Fruit fly (Drosophila melanogaster) whole organism, adult: ENCODE data around the gene polybromo.

Experiments
- CG11617 ChIP-seq: fragments of 200-800 bp; sonication (Bioruptor generic); optimal IDR thresholded peaks from 2 replicates; lab custom pipeline; 2017; ENCODE audit warnings: mild to moderate bottlenecking, missing biosample characterization, missing genetic modification reagents, missing genetic modification characterization
- CG12768 ChIP-seq: fragments of 200-800 bp; sonication (Bioruptor generic); optimal IDR thresholded peaks from 2 replicates; lab custom pipeline; 2017; ENCODE audit warnings: missing biosample characterization, missing genetic modification characterization, mild to moderate bottlenecking, moderate library complexity, missing genetic modification reagents
- CG14711 ChIP-seq: fragments of 200-800 bp; sonication (Bioruptor generic); optimal IDR thresholded peaks from 2 replicates; lab custom pipeline; 2018; ENCODE audit warnings: missing biosample characterization, mild to moderate bottlenecking, missing genetic modification characterization, moderate library complexity
- CG1620 ChIP-seq: fragments of 200-800 bp; sonication (Bioruptor generic); optimal IDR thresholded peaks from 2 replicates; lab custom pipeline; 2016; ENCODE audit warnings: missing biosample characterization, missing genetic modification characterization
- CG33017 ChIP-seq: fragments of 200-800 bp; sonication (Bioruptor generic); optimal IDR thresholded peaks from 2 replicates; lab custom pipeline; 2018; ENCODE audit warnings: missing biosample characterization, mild to moderate bottlenecking, missing genetic modification characterization, moderate library complexity
- CG5204 ChIP-seq: fragments of 200-800 bp; sonication (Bioruptor generic); optimal IDR thresholded peaks from 2 replicates; lab custom pipeline; 2016; ENCODE audit warnings: missing biosample characterization, missing genetic modification characterization
- CG7045 ChIP-seq: fragments of 200-800 bp; sonication (Bioruptor generic); optimal IDR thresholded peaks from 2 replicates; lab custom pipeline; 2017; ENCODE audit warnings: missing biosample characterization, mild to moderate bottlenecking, missing genetic modification characterization
- CG7101 ChIP-seq: fragments of 200-800 bp; sonication (Bioruptor generic); optimal IDR thresholded peaks from 2 replicates; lab custom pipeline; 2018; ENCODE audit warnings: missing biosample characterization, mild to moderate bottlenecking, missing genetic modification characterization, moderate library complexity
- Clk ChIP-seq: fragments of 200-800 bp; sonication (Bioruptor generic); optimal IDR thresholded peaks from 2 replicates; lab custom pipeline; 2017; ENCODE audit warnings: missing biosample characterization, missing genetic modification characterization
- Crg-1 ChIP-seq: fragments of 200-800 bp; sonication (Bioruptor generic); optimal IDR thresholded peaks from 2 replicates; lab custom pipeline; 2016; ENCODE audit warnings: missing biosample characterization, missing genetic modification characterization
- Hr96 ChIP-seq: fragments of 200-800 bp; sonication (Bioruptor generic); optimal IDR thresholded peaks from 2 replicates; lab custom pipeline; 2016; ENCODE audit warnings: missing biosample characterization, missing genetic modification characterization
- Mnt ChIP-seq: fragments of 200-800 bp; sonication (Bioruptor generic); optimal IDR thresholded peaks from 2 replicates; lab custom pipeline; 2016; ENCODE audit warnings: missing biosample characterization, mild to moderate bottlenecking, missing genetic modification characterization
- bab1 ChIP-seq: fragments of 200-800 bp; sonication (Bioruptor generic); optimal IDR thresholded peaks from 3 replicates; lab custom pipeline; 2019; ENCODE audit warnings: missing biosample characterization, mild to moderate bottlenecking, missing genetic modification characterization, moderate library complexity
- cic ChIP-seq: fragments of 200-800 bp; sonication (Bioruptor generic); optimal IDR thresholded peaks from 2 replicates; lab custom pipeline; 2017; ENCODE audit warnings: missing biosample characterization, mild to moderate bottlenecking, missing genetic modification characterization, moderate library complexity
- cnc ChIP-seq, 2 experiments: fragments of >200 bp; optimal IDR thresholded peaks; 2 replicates each; lab custom pipeline; 2017
- kay ChIP-seq: fragments of 200-800 bp; sonication (Bioruptor generic); peaks from one replicate; lab custom pipeline; 2016; ENCODE audit warnings: missing biosample characterization, missing genetic modification characterization, borderline replicate concordance
- ovo ChIP-seq: fragments of 200-800 bp; sonication (Bioruptor generic); optimal IDR thresholded peaks from 2 replicates; lab custom pipeline; 2016; ENCODE audit warnings: missing biosample characterization, missing genetic modification characterization
- pad ChIP-seq: fragments of 200-800 bp; sonication (Bioruptor generic); optimal IDR thresholded peaks from 3 replicates; lab custom pipeline; 2017; ENCODE audit warnings: missing biosample characterization, missing genetic modification characterization, mild to moderate bottlenecking, moderate library complexity, missing genetic modification reagents
- tj ChIP-seq: fragments of 200-800 bp; sonication (Bioruptor generic); optimal IDR thresholded peaks from 3 replicates; lab custom pipeline; 2017; ENCODE audit warnings: missing biosample characterization, mild to moderate bottlenecking, missing genetic modification characterization, moderate library complexity
- toe ChIP-seq: fragments of 200-800 bp; sonication (Bioruptor generic); optimal IDR thresholded peaks from 2 replicates; lab custom pipeline; 2016; ENCODE audit warnings: missing biosample characterization, missing genetic modification characterization

Gene polybromo

DNA sequence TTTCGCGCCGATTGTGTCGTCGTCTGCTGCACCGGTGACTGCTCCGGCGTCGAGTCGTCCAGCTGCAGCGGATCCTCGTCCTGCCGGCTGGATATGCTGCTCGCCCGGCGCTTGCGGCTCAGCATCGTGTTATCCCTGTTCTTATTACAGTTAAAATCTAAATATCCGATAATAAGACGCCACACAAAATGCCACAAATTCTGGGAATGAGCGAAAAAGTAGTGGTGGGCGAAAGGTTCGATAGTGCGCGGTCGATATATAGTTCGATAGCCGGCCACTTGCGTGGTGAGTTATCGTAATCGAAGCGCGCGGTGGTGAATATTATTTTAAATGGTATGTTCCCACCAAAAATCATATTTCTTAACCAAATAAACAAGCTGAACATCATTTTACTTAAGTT, at the start of gene polybromo:
polybromo (minus strand) TSS at position 212 of the 400 bp plus-strand sequence.
- TF ChIP-seq kay (peak; percentile 15), pad (GFP tag; lab: Kevin White, UChicago) (no peak), tj (GFP tag; lab: Kevin White, UChicago) (no peak), bab1 (peak; percentile 33)

DNA sequence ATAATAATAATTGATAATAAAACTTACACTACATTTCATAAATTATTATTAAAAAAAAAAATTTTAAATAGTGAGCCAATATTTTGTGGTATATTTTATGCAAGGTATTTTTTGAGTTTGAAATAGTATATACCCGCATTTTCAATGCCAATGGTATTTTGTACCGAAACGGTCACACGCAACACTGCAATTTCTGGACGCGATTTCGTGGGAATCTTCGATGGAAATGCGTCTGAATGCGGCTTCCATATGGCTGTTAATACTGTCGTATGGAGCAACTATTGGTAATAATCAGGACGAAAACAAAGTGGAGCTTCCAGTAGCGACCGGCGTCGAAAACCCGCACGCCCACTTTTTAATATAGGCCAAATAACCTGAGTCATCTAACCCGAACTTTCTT, 46.4 kb upstream of the polybromo start, which contains the start of gene Nct:
Nct (plus strand) TSS at position 173 of the 400 bp plus-strand sequence.
- TF ChIP-seq cic (no peak), cnc (optimal IDR thresholded peaks at IDR 0.05; lab: Kevin White, UChicago) (peak in 1 of 2 experiments; percentile 28)

DNA sequence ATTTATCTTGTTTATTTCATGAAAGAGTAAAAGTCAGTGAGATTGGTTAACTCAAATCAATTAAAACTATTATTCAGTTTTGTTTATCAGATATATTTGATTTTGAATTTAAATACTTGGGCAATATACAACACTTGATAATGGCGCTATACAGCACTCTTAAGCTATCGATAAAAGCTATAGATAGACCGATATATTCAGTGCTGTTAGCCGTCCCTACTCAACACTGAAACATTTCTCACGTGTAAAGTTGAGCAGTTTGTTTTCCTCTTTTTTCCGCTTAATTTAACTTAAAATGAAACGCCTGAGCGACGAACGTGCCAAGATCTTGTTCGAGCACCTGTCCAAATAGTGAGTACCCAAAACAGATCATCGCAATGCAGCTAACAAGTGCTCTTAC, 45.4 kb upstream of the polybromo start, which contains the start of gene CG7006:
CG7006 (plus strand) TSS at position 208 of the 400 bp plus-strand sequence.
- TF ChIP-seq CG5204 (GFP tag; lab: Kevin White, UChicago) (peak; percentile 77), CG11617 (GFP tag; lab: Kevin White, UChicago) (peak; percentile 41), tj (GFP tag; lab: Kevin White, UChicago) (no peak), toe (GFP tag; lab: Kevin White, UChicago) (peak; percentile 80), CG1620 (peak; percentile 97), CG7101 (tag; lab: Kevin White, UChicago) (peak; percentile 91), CG12768 (peak; percentile 79), CG33017 (tag; lab: Kevin White, UChicago) (peak; percentile 60), Hr96 (peak; percentile 76), cnc (optimal IDR thresholded peaks at IDR 0.05; lab: Kevin White, UChicago) (no peak), CG7045 (GFP tag; lab: Kevin White, UChicago) (peak; percentile 71), Crg-1 (GFP tag; lab: Kevin White, UChicago) (peak; percentile 98), kay (no peak), bab1 (peak; percentile 75), pad (GFP tag; lab: Kevin White, UChicago) (peak; percentile 88), Clk (GFP tag; lab: Kevin White, UChicago) (peak; percentile 67), cic (peak; percentile 43), CG14711 (tag; lab: Kevin White, UChicago) (peak; percentile 77), ovo (GFP tag; lab: Kevin White, UChicago) (peak; percentile 72), Mnt (GFP tag; lab: Kevin White, UChicago) (peak; percentile 97)

DNA sequence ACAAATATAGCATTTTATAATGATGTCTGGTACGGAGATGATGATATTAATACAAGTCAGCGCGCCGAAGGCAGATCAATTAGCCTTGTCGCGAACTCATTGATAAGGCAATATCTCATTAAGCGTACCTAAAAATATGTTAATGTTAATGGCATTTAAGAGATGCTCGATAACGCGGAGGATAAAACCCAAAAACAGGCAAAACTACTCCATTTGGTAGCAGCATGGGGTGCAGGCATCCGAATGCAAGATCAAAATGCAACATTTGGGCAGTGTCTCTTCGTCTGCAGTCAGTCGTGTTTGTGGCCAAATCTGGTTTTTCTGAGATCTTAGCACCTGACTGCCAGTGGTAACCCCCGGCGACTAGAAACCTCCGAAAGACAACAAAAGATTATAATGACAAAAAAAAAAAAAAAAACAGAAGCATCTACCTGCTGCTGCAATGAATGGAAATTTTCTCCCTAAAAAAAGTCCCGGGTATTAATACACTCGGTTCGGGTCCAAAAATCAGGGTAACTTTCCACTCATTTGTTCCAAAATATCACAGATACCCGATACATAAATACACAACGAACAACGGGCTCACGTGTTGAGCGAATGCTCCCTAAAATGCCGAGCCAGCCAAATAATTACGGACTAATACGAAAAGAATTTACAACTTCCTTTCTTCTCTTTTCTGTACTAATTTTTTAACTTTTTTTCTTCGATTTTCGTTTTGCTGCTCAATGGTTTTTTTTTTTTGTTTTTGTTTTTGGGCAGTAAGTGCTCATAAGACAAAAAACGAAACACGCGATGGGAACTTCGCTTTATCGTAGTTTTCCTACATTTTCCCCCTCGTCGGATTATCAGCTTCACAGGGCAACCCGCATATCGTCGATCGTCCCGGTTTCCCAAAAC, 41.1 kb upstream of the polybromo start:
- no peak for TF ChIP-seq bab1
- TF ChIP-seq CG11617 (GFP tag; lab: Kevin White, UChicago) = no peak
- TF ChIP-seq cnc (optimal IDR thresholded peaks at IDR 0.05; lab: Kevin White, UChicago) = no peak
- TF ChIP-seq tj (GFP tag; lab: Kevin White, UChicago) = peak; percentile 84

DNA sequence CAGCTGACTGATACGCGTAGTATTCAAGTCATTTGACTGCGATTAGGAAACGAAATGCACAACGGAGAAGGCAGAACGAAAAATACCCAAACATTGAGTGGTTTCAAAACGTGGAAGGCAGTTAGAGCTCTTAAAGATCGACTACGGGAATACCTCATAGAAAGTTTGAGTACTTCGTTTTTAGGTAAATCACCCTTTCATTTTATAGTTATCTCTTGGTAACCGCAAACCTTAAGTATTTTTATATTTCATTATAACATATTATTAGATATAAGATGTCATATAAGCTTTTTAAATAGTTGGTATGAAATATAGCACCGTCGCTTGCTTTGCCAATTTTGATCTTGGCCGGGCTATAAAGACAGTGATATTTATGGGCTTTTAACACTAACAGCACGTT, 40.1 kb upstream of the polybromo start:
- TF ChIP-seq CG7045 (GFP tag; lab: Kevin White, UChicago) (no peak), CG33017 (tag; lab: Kevin White, UChicago) (no peak), Crg-1 (GFP tag; lab: Kevin White, UChicago) (no peak), tj (GFP tag; lab: Kevin White, UChicago) (no peak), ovo (GFP tag; lab: Kevin White, UChicago) (no peak), CG1620 (no peak), Mnt (GFP tag; lab: Kevin White, UChicago) (no peak)

DNA sequence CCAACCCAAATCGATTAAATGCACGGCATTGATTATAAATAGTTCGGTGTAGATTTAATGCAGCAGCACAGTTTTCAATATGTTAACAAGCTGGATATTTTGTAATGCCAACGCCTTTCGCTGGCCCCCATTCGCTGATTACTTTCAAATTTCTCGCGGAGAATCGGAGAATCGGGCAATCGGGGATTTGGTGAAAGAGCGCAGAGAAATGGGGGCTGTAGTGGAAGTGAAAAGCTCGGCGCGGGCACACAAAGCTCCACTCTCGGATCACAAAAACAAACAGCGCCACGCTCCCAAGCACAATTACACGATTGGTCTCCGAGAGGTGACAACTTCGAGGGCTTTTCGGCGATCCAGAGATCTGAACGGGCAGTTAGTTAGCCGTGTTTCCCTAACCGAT, 36.6 kb upstream of the polybromo start, which contains the start of gene Esp:
Esp (plus strand) TSS at position 301 of the 400 bp plus-strand sequence.
- no peak for TF ChIP-seq CG1620
- no peak for TF ChIP-seq pad (GFP tag; lab: Kevin White, UChicago)
- no peak for TF ChIP-seq CG11617 (GFP tag; lab: Kevin White, UChicago)
- TF ChIP-seq CG5204 (GFP tag; lab: Kevin White, UChicago) = no peak
- no peak for TF ChIP-seq CG7101 (tag; lab: Kevin White, UChicago)
- TF ChIP-seq CG14711 (tag; lab: Kevin White, UChicago) = no peak
- no peak for TF ChIP-seq Mnt (GFP tag; lab: Kevin White, UChicago)
- TF ChIP-seq cic = no peak
- no peak for TF ChIP-seq CG33017 (tag; lab: Kevin White, UChicago)
- TF ChIP-seq tj (GFP tag; lab: Kevin White, UChicago) = no peak
- TF ChIP-seq Clk (GFP tag; lab: Kevin White, UChicago) = no peak
- no peak for TF ChIP-seq kay
- TF ChIP-seq bab1 = no peak
- no peak for TF ChIP-seq toe (GFP tag; lab: Kevin White, UChicago)
- no peak for TF ChIP-seq Hr96
- TF ChIP-seq cnc (optimal IDR thresholded peaks at IDR 0.05; lab: Kevin White, UChicago) = no peak
- no peak for TF ChIP-seq CG12768
- TF ChIP-seq ovo (GFP tag; lab: Kevin White, UChicago) = no peak
- TF ChIP-seq CG7045 (GFP tag; lab: Kevin White, UChicago) = no peak
- no peak for TF ChIP-seq Crg-1 (GFP tag; lab: Kevin White, UChicago)
